Worm (Caenorhabditis elegans) whole organism, young adult: ENCODE data around the gene C11E4.6.

ENCODE experiments used
- C06A6.2 ChIP-seq: fragments of 200-800 bp; sonication (Bioruptor generic); conservative IDR thresholded peaks from 2 replicates; pipeline ENCODE4 v1.3.6; 2022; ENCODE audit warnings: missing genetic modification characterization, missing compliant biosample characterization
- C17E4.6 ChIP-seq: fragments of 200-800 bp; sonication (Bioruptor generic); IDR thresholded peaks from 2 replicates; pipeline ENCODE4 v1.3.6; 2022; ENCODE audit warnings: missing genetic modification reagents, missing genetic modification characterization, missing compliant biosample characterization
- F22D6.2 ChIP-seq: sonication (generic microtip); optimal IDR thresholded peaks from 2 replicates; lab custom pipeline; 2016; ENCODE audit warnings: mild to moderate bottlenecking, missing genetic modification characterization, missing compliant biosample characterization
- F57C9.4 ChIP-seq: sonication (generic microtip); optimal IDR thresholded peaks from 2 replicates; lab custom pipeline; 2017; ENCODE audit warnings: mild to moderate bottlenecking, missing genetic modification characterization, missing compliant biosample characterization
- K11D2.4 ChIP-seq: fragments of 200-800 bp; sonication (Bioruptor generic); IDR thresholded peaks from 2 replicates; pipeline ENCODE4 v1.3.6; 2022; ENCODE audit warnings: missing genetic modification reagents, missing genetic modification characterization, missing compliant biosample characterization
- Y79H2A.3 ChIP-seq: fragments of 200-800 bp; sonication (Bioruptor generic); conservative IDR thresholded peaks from 2 replicates; pipeline ENCODE4 v1.3.6; 2022; ENCODE audit warnings: missing genetic modification reagents, missing genetic modification characterization, missing compliant biosample characterization
- aptf-2 ChIP-seq: fragments of 200-800 bp; sonication (Bioruptor generic); conservative IDR thresholded peaks from 2 replicates; pipeline ENCODE4 v1.3.6; 2022; ENCODE audit warnings: missing genetic modification reagents, missing genetic modification characterization, missing compliant biosample characterization
- bed-1 ChIP-seq: fragments of 200-800 bp; sonication (Bioruptor generic); IDR thresholded peaks from 2 replicates; pipeline ENCODE4 v1.3.6; 2022; ENCODE audit warnings: missing genetic modification reagents, missing genetic modification characterization, missing compliant biosample characterization
- ccch-3 ChIP-seq: fragments of 200-800 bp; sonication (Bioruptor generic); optimal IDR thresholded peaks from 2 replicates; lab custom pipeline; 2018; ENCODE audit warnings: mild to moderate bottlenecking, missing genetic modification characterization, missing compliant biosample characterization
- cebp-2 ChIP-seq: fragments of 200-800 bp; sonication (Bioruptor generic); IDR thresholded peaks from 2 replicates; pipeline ENCODE4 v1.3.6; 2022; ENCODE audit warnings: missing genetic modification characterization, missing compliant biosample characterization
- ceh-91 ChIP-seq: fragments of 200-800 bp; sonication (Bioruptor generic); IDR thresholded peaks from 2 replicates; pipeline ENCODE4 v1.3.6; 2022; ENCODE audit warnings: missing genetic modification reagents, missing genetic modification characterization, missing compliant biosample characterization
- chd-7 ChIP-seq: sonication (generic microtip); optimal IDR thresholded peaks from 2 replicates; lab custom pipeline; 2016; ENCODE audit warnings: mild to moderate bottlenecking, missing genetic modification characterization, moderate library complexity, missing compliant biosample characterization
- die-1 ChIP-seq: sonication (generic microtip); optimal IDR thresholded peaks from 2 replicates; lab custom pipeline; 2016; ENCODE audit warnings: missing genotype, mild to moderate bottlenecking, missing genetic modification characterization, missing compliant biosample characterization
- efl-1 ChIP-seq: fragments of 150-350 bp; optimal IDR thresholded peaks from 2 replicates; lab custom pipeline; 2014; ENCODE audit warnings: missing biosample characterization, missing genetic modification reagents, missing genetic modification characterization
- egl-44 ChIP-seq: fragments of 200-800 bp; sonication (Bioruptor generic); IDR thresholded peaks from 2 replicates; pipeline ENCODE4 v1.3.6; 2022; ENCODE audit warnings: missing genetic modification reagents, missing genetic modification characterization, missing compliant biosample characterization
- fkh-3 ChIP-seq: sonication (generic microtip); optimal IDR thresholded peaks from 2 replicates; lab custom pipeline; 2016; ENCODE audit warnings: mild to moderate bottlenecking, missing genetic modification characterization, missing compliant biosample characterization
- him-1 ChIP-seq: sonication (generic microtip); optimal IDR thresholded peaks from 2 replicates; lab custom pipeline; 2016; ENCODE audit warnings: missing genotype, missing genetic modification reagents, missing genetic modification characterization, missing compliant biosample characterization
- hlh-12 ChIP-seq: sonication (generic microtip); optimal IDR thresholded peaks from 2 replicates; lab custom pipeline; 2016; ENCODE audit warnings: missing genetic modification characterization, missing compliant biosample characterization
- hrde-1 ChIP-seq: sonication (generic microtip); optimal IDR thresholded peaks from 2 replicates; lab custom pipeline; 2016; ENCODE audit warnings: missing genetic modification characterization, mild to moderate bottlenecking, missing compliant biosample characterization, moderate library complexity, missing genotype, missing genetic modification reagents, borderline replicate concordance
- lag-1 ChIP-seq: fragments of 200-800 bp; sonication (Bioruptor generic); IDR thresholded peaks from 2 replicates; pipeline ENCODE4 v1.3.6; 2022; ENCODE audit warnings: missing genetic modification reagents, missing genetic modification characterization, missing compliant biosample characterization
- lin-40 ChIP-seq: sonication (generic microtip); optimal IDR thresholded peaks from 2 replicates; lab custom pipeline; 2016; ENCODE audit warnings: missing genetic modification characterization, mild to moderate bottlenecking, missing compliant biosample characterization, missing genotype, missing genetic modification reagents
- madf-10 ChIP-seq: sonication (generic microtip); optimal IDR thresholded peaks from 2 replicates; lab custom pipeline; 2016; ENCODE audit warnings: mild to moderate bottlenecking, missing genetic modification characterization, missing compliant biosample characterization
- madf-8 ChIP-seq: fragments of 200-800 bp; sonication (Bioruptor generic); conservative IDR thresholded peaks from 2 replicates; pipeline ENCODE4 v1.3.6; 2022; ENCODE audit warnings: missing genetic modification reagents, missing genetic modification characterization, missing compliant biosample characterization
- nfya-1 ChIP-seq: sonication (generic microtip); optimal IDR thresholded peaks from 2 replicates; lab custom pipeline; 2017; ENCODE audit warnings: antibody characterized with exemption, missing compliant biosample characterization, missing genetic modification characterization, borderline replicate concordance; ENCODE audit not compliant: insufficient read depth
- nhr-179 ChIP-seq: sonication (generic microtip); optimal IDR thresholded peaks from 2 replicates; lab custom pipeline; 2016; ENCODE audit warnings: mild to moderate bottlenecking, missing genetic modification characterization, missing compliant biosample characterization
- pha-4 ChIP-seq: fragments of 150-350 bp; sonication (generic microtip); optimal IDR thresholded peaks from 2 replicates; lab custom pipeline; 2014; ENCODE audit warnings: missing biosample characterization, missing genetic modification reagents, missing genetic modification characterization
- rpc-1 ChIP-seq, 2 experiments: fragments of 150-350 bp in 1 of 2; sonication (generic microtip) in 1 of 2; optimal IDR thresholded peaks; 2 replicates each; lab custom pipeline; 2014 to 2018; ENCODE audit warnings: missing biosample characterization in 1 of 2, missing genetic modification characterization in 1 of 2, missing genetic modification reagents in 1 of 2, missing genotype in 1 of 2
- snpc-4 ChIP-seq, 5 experiments: fragments of 150-350 bp in 1 of 5; sonication (generic microtip) in 4 of 5; optimal IDR thresholded peaks; 2 replicates each; lab custom pipeline; 2014 to 2018; ENCODE audit warnings: missing genetic modification characterization in 5 of 5, missing biosample characterization in 3 of 5, antibody characterized with exemption in 2 of 5, mild to moderate bottlenecking in 2 of 5, missing compliant biosample characterization in 2 of 5, missing genotype in 2 of 5, moderate library complexity in 2 of 5, missing genetic modification reagents in 1 of 5
- sptf-2 ChIP-seq: fragments of 200-800 bp; sonication (Bioruptor generic); optimal IDR thresholded peaks from 2 replicates; lab custom pipeline; 2018; ENCODE audit warnings: mild to moderate bottlenecking, missing genetic modification characterization, missing compliant biosample characterization
- tbp1 ChIP-seq: fragments of 200-800 bp; sonication (Bioruptor generic); optimal IDR thresholded peaks from 2 replicates; lab custom pipeline; 2018; ENCODE audit warnings: mild to moderate bottlenecking, missing genetic modification characterization, missing compliant biosample characterization
- zfh-2 ChIP-seq: fragments of 200-800 bp; sonication (Bioruptor generic); conservative IDR thresholded peaks from 2 replicates; pipeline ENCODE4 v1.3.6; 2022; ENCODE audit warnings: missing genetic modification reagents, missing genetic modification characterization, missing compliant biosample characterization
- ztf-18 ChIP-seq: sonication (generic microtip); optimal IDR thresholded peaks from 2 replicates; lab custom pipeline; 2016; ENCODE audit warnings: missing genotype, mild to moderate bottlenecking, missing genetic modification characterization, missing compliant biosample characterization
- ztf-25 ChIP-seq: fragments of 200-800 bp; sonication (Bioruptor generic); IDR thresholded peaks from 2 replicates; pipeline ENCODE4 v1.3.6; 2022; ENCODE audit warnings: missing genetic modification reagents, missing genetic modification characterization, missing compliant biosample characterization
- ztf-26 ChIP-seq: sonication (generic microtip); optimal IDR thresholded peaks from 2 replicates; lab custom pipeline; 2017; ENCODE audit warnings: missing genetic modification characterization, missing compliant biosample characterization

The C11E4.6 gene

DNA sequence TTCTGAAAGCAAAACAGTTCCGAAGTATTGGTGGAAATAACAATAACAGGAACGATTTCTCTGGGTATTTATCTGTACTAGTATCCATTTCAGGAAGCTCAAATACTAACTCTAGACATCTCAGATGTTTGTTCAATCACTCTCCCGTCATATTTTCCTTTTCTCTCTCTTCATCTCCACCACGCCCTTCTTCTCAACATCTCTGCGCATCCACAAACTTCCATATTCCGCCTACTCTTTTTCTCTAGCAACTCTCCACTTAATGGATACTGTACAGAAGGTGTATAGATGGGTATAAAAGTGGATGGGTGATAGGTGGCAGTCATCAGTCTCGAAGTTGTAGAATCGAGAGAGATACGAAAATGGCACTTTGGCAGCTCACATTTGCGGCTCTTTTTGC, 26.0 kb upstream of the C11E4.6 start, which contains the start of gene gpx-5:
Gene gpx-5 (plus strand): TSS at position 336 of the 400 bp plus-strand sequence.
- TF ChIP-seq Y79H2A.3 (GFP tag; lab: Robert Waterston, UW) (no peak), fkh-3 (tag; lab: Kevin White, UChicago) (no peak), ztf-26 (tag; lab: Kevin White, UChicago) (no peak), ztf-18 (no peak), ceh-91 (GFP tag; lab: Robert Waterston, UW) (no peak), efl-1 (GFP tag; lab: Kevin White, UChicago) (no peak), madf-10 (no peak), F22D6.2 (tag; lab: Kevin White, UChicago) (no peak), lin-40 (no peak), die-1 (tag; lab: Kevin White, UChicago) (no peak), aptf-2 (no peak)

DNA sequence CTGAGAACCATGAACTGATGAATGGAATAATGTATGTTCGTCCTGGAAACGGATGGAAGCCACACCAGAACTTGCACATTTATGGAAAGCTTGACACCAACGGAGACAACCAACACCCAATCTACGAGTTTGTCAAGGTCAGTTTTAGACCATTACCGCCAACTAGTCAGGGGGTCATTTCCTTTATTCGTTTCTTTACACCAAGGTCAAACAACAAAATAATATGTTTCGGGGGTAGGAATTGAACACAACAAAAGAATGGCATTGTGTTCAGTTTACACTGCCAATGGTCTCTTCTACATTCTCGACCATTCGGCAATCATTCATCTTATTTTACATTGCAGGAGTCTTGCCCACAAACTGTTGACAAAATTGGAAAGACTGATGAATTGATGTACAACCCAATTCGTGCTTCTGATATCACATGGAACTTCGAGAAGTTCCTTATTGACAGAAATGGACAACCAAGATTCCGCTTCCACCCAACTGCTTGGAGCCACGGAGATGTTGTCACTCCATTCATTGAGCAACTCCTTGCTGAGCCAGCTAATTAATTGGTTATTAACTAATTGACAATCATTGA, 24.7 kb upstream of the C11E4.6 start:
- TF ChIP-seq chd-7: no peak
- no peak for TF ChIP-seq egl-44 (GFP tag; lab: Robert Waterston, UW)
- TF ChIP-seq hrde-1: no peak
- TF ChIP-seq lag-1: no peak
- no peak for TF ChIP-seq pha-4
- no peak for TF ChIP-seq nhr-179 (tag; lab: Kevin White, UChicago)
- TF ChIP-seq C06A6.2 (GFP tag; lab: Robert Waterston, UW): no peak
- TF ChIP-seq hlh-12 (tag; lab: Kevin White, UChicago): no peak
- TF ChIP-seq rpc-1 (optimal IDR thresholded peaks at IDR 0.05; lab: Kevin White, UChicago): no peak
- no peak for TF ChIP-seq rpc-1 (tag; optimal IDR thresholded peaks at IDR 0.05; lab: Kevin White, UChicago)
- no peak for TF ChIP-seq madf-10
- no peak for TF ChIP-seq ztf-25 (GFP tag; lab: Robert Waterston, UW)
- TF ChIP-seq bed-1 (GFP tag; lab: Robert Waterston, UW): no peak
- no peak for TF ChIP-seq efl-1 (GFP tag; lab: Kevin White, UChicago)

DNA sequence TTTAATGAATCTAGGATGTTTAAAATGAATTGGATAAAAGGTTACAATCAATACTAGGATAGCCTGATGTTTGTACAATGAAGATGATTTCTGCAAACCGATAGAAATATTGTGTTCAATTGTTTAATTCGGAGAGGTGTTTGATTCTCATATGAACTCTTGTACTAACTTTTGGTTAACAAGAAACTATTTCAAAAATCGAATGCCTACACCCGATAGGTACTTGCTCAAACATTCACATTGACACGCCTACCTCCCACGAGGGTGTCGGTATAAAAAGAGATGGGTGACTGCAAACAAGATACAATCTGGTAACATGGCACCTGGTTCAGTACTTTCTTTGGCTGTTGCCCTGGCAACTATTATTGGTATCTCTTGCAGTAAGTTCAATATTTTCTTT, 22.7 kb upstream of the C11E4.6 start, which contains the start of gene gpx-3:
Gene gpx-3 (plus strand): TSS at position 301 of the 400 bp plus-strand sequence.
- TF ChIP-seq nfya-1 (tag; lab: Kevin White, UChicago): no peak
- no peak for TF ChIP-seq ccch-3 (GFP tag; lab: Kevin White, UChicago)
- no peak for TF ChIP-seq tbp1 (GFP tag; lab: Kevin White, UChicago)
- no peak for TF ChIP-seq zfh-2 (GFP tag; lab: Robert Waterston, UW)
- TF ChIP-seq C17E4.6 (GFP tag; lab: Robert Waterston, UW): no peak
- TF ChIP-seq cebp-2 (GFP tag; lab: Robert Waterston, UW): no peak
- TF ChIP-seq snpc-4 (GFP tag; optimal IDR thresholded peaks at IDR 0.05; lab: Kevin White, UChicago): no peak
- no peak for TF ChIP-seq snpc-4 (tag; optimal IDR thresholded peaks at IDR 0.05; lab: Kevin White, UChicago)
- no peak for TF ChIP-seq madf-8 (GFP tag; lab: Robert Waterston, UW)
- TF ChIP-seq ztf-26 (tag; lab: Kevin White, UChicago): no peak
- no peak for TF ChIP-seq sptf-2 (GFP tag; lab: Kevin White, UChicago)
- TF ChIP-seq lin-40: no peak
- TF ChIP-seq pha-4: no peak
- TF ChIP-seq him-1 (tag; lab: Kevin White, UChicago): no peak
- no peak for TF ChIP-seq K11D2.4
- no peak for TF ChIP-seq F57C9.4 (tag; lab: Kevin White, UChicago)
